Fruit fly (Drosophila melanogaster) whole organism, embryonic: Measurements from ENCODE around the gene CG6431.

Source experiments
- Atf-2 ChIP-seq: fragments of 200-800 bp; sonication (Bioruptor generic); optimal IDR thresholded peaks from 2 replicates; lab custom pipeline; 2016; ENCODE audit warnings: missing biosample characterization, missing genetic modification characterization
- B-H1 ChIP-seq: fragments of 200-800 bp; sonication (Bioruptor generic); IDR thresholded peaks from 3 replicates; pipeline ENCODE4 v1.3.6; 2022; ENCODE audit warnings: missing biosample characterization, missing genetic modification characterization
- CG10209 ChIP-seq: fragments of 200-800 bp; sonication (Bioruptor generic); optimal IDR thresholded peaks from 3 replicates; lab custom pipeline; 2017; ENCODE audit warnings: missing biosample characterization, mild to moderate bottlenecking, missing genetic modification characterization, missing genetic modification reagents
- CG10366 ChIP-seq: fragments of 200-800 bp; sonication (Bioruptor generic); IDR thresholded peaks from 2 replicates; pipeline ENCODE4 v1.3.6; 2022; ENCODE audit warnings: missing biosample characterization, missing genetic modification characterization
- CG10543 ChIP-seq: fragments of 200-800 bp; sonication (Bioruptor generic); optimal IDR thresholded peaks from 3 replicates; lab custom pipeline; 2017; ENCODE audit warnings: missing biosample characterization, mild to moderate bottlenecking, missing genetic modification characterization, moderate library complexity
- CG11456 ChIP-seq: fragments of 200-800 bp; sonication (Bioruptor generic); IDR thresholded peaks from 3 replicates; pipeline ENCODE4 v1.3.6; 2022; ENCODE audit warnings: missing biosample characterization, missing genetic modification characterization
- CG11504 ChIP-seq: fragments of 200-800 bp; sonication (Bioruptor generic); optimal IDR thresholded peaks from 3 replicates; lab custom pipeline; 2019; ENCODE audit warnings: missing biosample characterization, mild to moderate bottlenecking, missing genetic modification characterization, moderate library complexity
- CG11696 ChIP-seq: fragments of 200-800 bp; sonication (Bioruptor generic); IDR thresholded peaks from 2 replicates; pipeline ENCODE4 v1.3.6; 2022; ENCODE audit warnings: missing biosample characterization, missing genetic modification characterization
- CG12071 ChIP-seq: fragments of 200-800 bp; sonication (Bioruptor generic); optimal IDR thresholded peaks from 3 replicates; lab custom pipeline; 2018; ENCODE audit warnings: missing biosample characterization, mild to moderate bottlenecking, missing genetic modification characterization
- CG12236 ChIP-seq: fragments of 200-800 bp; sonication (Bioruptor generic); optimal IDR thresholded peaks from 2 replicates; lab custom pipeline; 2016; ENCODE audit warnings: missing biosample characterization, missing genetic modification characterization
- CG13775 ChIP-seq: fragments of 200-800 bp; sonication (Bioruptor generic); optimal IDR thresholded peaks from 3 replicates; lab custom pipeline; 2017; ENCODE audit warnings: missing biosample characterization, mild to moderate bottlenecking, missing genetic modification characterization
- CG15514 ChIP-seq: fragments of 200-800 bp; sonication (Bioruptor generic); optimal IDR thresholded peaks from 3 replicates; lab custom pipeline; 2017; ENCODE audit warnings: missing biosample characterization, missing genetic modification characterization, mild to moderate bottlenecking, moderate library complexity, missing genetic modification reagents
- CG1602 ChIP-seq: fragments of 200-800 bp; sonication (Bioruptor generic); optimal IDR thresholded peaks from 3 replicates; lab custom pipeline; 2016; ENCODE audit warnings: missing biosample characterization, missing genetic modification characterization
- CG16863 ChIP-seq: fragments of 200-800 bp; sonication (Bioruptor generic); optimal IDR thresholded peaks from 3 replicates; lab custom pipeline; 2016; ENCODE audit warnings: missing biosample characterization, missing genetic modification characterization
- CG18011 ChIP-seq: fragments of 200-800 bp; sonication (Bioruptor generic); optimal IDR thresholded peaks from 2 replicates; lab custom pipeline; 2017; ENCODE audit warnings: missing biosample characterization, missing genetic modification characterization, mild to moderate bottlenecking, moderate library complexity, missing genotype
- CG34224 ChIP-seq: fragments of 200-800 bp; sonication (Bioruptor generic); IDR thresholded peaks from 3 replicates; pipeline ENCODE4 v1.3.6; 2022; ENCODE audit warnings: missing biosample characterization, missing genetic modification characterization; ENCODE audit not compliant: partially characterized antibody
- CG34422 ChIP-seq: fragments of 200-800 bp; sonication (Bioruptor generic); IDR thresholded peaks from 3 replicates; pipeline ENCODE4 v1.3.6; 2022; ENCODE audit warnings: missing biosample characterization, missing genetic modification characterization
- CG4424 ChIP-seq: fragments of 200-800 bp; sonication (Bioruptor generic); optimal IDR thresholded peaks from 3 replicates; lab custom pipeline; 2016; ENCODE audit warnings: missing biosample characterization, missing genetic modification characterization
- CG6765 ChIP-seq: fragments of 200-800 bp; sonication (Bioruptor generic); optimal IDR thresholded peaks from 3 replicates; lab custom pipeline; 2017; ENCODE audit warnings: missing biosample characterization, mild to moderate bottlenecking, missing genetic modification characterization
- CG6813 ChIP-seq: fragments of 200-800 bp; sonication (Bioruptor generic); optimal IDR thresholded peaks from 2 replicates; lab custom pipeline; 2017; ENCODE audit warnings: missing biosample characterization, missing genetic modification characterization, mild to moderate bottlenecking, moderate library complexity, missing genetic modification reagents
- CG7357 ChIP-seq: fragments of 200-800 bp; sonication (Bioruptor generic); IDR thresholded peaks from 3 replicates; pipeline ENCODE4 v1.3.6; 2022; ENCODE audit warnings: missing biosample characterization, missing genetic modification characterization
- CG7963 ChIP-seq: fragments of 200-800 bp; sonication (Bioruptor generic); IDR thresholded peaks from 3 replicates; pipeline ENCODE4 v1.3.6; 2022; ENCODE audit warnings: missing biosample characterization, missing genetic modification characterization; ENCODE audit not compliant: partially characterized antibody
- CG8359 ChIP-seq: fragments of 200-800 bp; sonication (Bioruptor generic); optimal IDR thresholded peaks from 2 replicates; lab custom pipeline; 2017; ENCODE audit warnings: missing biosample characterization, mild to moderate bottlenecking, missing genetic modification characterization, borderline replicate concordance
- CG9932 ChIP-seq: fragments of 200-800 bp; sonication (Bioruptor generic); IDR thresholded peaks from 2 replicates; pipeline ENCODE4 v1.3.6; 2022; ENCODE audit warnings: missing biosample characterization, missing genetic modification characterization
- Dip2 ChIP-seq: fragments of 200-800 bp; sonication (Bioruptor generic); IDR thresholded peaks from 2 replicates; pipeline ENCODE4 v1.3.6; 2022; ENCODE audit warnings: missing biosample characterization, missing genetic modification characterization
- Hr3 ChIP-seq: fragments of 200-800 bp; sonication (Bioruptor generic); optimal IDR thresholded peaks from 3 replicates; lab custom pipeline; 2016; ENCODE audit warnings: missing biosample characterization, missing genetic modification characterization
- Lpt ChIP-seq: fragments of >200 bp; optimal IDR thresholded peaks from 2 replicates; lab custom pipeline; 2018; ENCODE audit warnings: missing biosample characterization, missing genetic modification characterization
- Nf-YC ChIP-seq: fragments of 200-800 bp; optimal IDR thresholded peaks from 3 replicates; lab custom pipeline; 2019; ENCODE audit warnings: missing biosample characterization, mild to moderate bottlenecking, missing genetic modification characterization, moderate library complexity
- Oli ChIP-seq: fragments of 200-800 bp; sonication (Bioruptor generic); optimal IDR thresholded peaks from 2 replicates; lab custom pipeline; 2018; ENCODE audit warnings: missing biosample characterization, mild to moderate bottlenecking, missing genetic modification characterization, moderate library complexity
- Sox100B ChIP-seq: fragments of 200-800 bp; sonication (Bioruptor generic); optimal IDR thresholded peaks from 3 replicates; lab custom pipeline; 2018; ENCODE audit warnings: missing biosample characterization, mild to moderate bottlenecking, missing genetic modification characterization
- Taf1 ChIP-seq: fragments of 200-800 bp; sonication (Bioruptor generic); IDR thresholded peaks from 2 replicates; pipeline ENCODE4 v1.3.6; 2022; ENCODE audit warnings: missing biosample characterization, missing genetic modification characterization
- az2 ChIP-seq: fragments of 200-800 bp; sonication (Bioruptor generic); optimal IDR thresholded peaks from 3 replicates; lab custom pipeline; 2016; ENCODE audit warnings: missing biosample characterization, missing genetic modification characterization
- chif ChIP-seq, 2 experiments: fragments of 200-800 bp; sonication (Bioruptor generic); optimal IDR thresholded peaks; 3 replicates each; lab custom pipeline; 2016; ENCODE audit warnings: missing biosample characterization in 2 of 2, missing genetic modification characterization in 2 of 2
- dan ChIP-seq: fragments of 200-800 bp; sonication (Bioruptor generic); IDR thresholded peaks from 2 replicates; pipeline ENCODE4 v1.3.6; 2022; ENCODE audit warnings: missing biosample characterization, missing genetic modification characterization
- dimm ChIP-seq: fragments of 200-800 bp; sonication (Bioruptor generic); IDR thresholded peaks from 2 replicates; pipeline ENCODE4 v1.3.6; 2022; ENCODE audit warnings: missing biosample characterization, missing genetic modification characterization
- dmrt11E ChIP-seq: fragments of 200-800 bp; sonication (Bioruptor generic); optimal IDR thresholded peaks from 3 replicates; lab custom pipeline; 2018; ENCODE audit warnings: missing biosample characterization, mild to moderate bottlenecking, missing genetic modification characterization, moderate library complexity
- fd96Cb ChIP-seq: fragments of 200-800 bp; sonication (Bioruptor generic); optimal IDR thresholded peaks from 2 replicates; lab custom pipeline; 2018; ENCODE audit warnings: missing biosample characterization, mild to moderate bottlenecking, missing genetic modification characterization, moderate library complexity
- ftz-f1 ChIP-seq: fragments of 200-800 bp; sonication (Bioruptor generic); optimal IDR thresholded peaks from 2 replicates; lab custom pipeline; 2016; ENCODE audit warnings: missing biosample characterization, missing genetic modification characterization
- grau ChIP-seq: fragments of 200-800 bp; optimal IDR thresholded peaks from 3 replicates; lab custom pipeline; 2019; ENCODE audit warnings: missing biosample characterization, mild to moderate bottlenecking, missing genetic modification characterization, moderate library complexity
- lov ChIP-seq, 2 experiments: fragments of 200-800 bp in 1 of 2; fragments of >200 bp in 1 of 2; sonication (Bioruptor generic) in 1 of 2; IDR thresholded peaks in 1 of 2; optimal IDR thresholded peaks in 1 of 2; 2 replicates in 1 of 2; 3 replicates in 1 of 2; pipeline versions ENCODE4 v1.3.6 to Lab custom; 2017 to 2022; ENCODE audit warnings: missing biosample characterization in 1 of 2, missing genetic modification characterization in 1 of 2
- oc ChIP-seq: fragments of 200-800 bp; sonication (Bioruptor generic); optimal IDR thresholded peaks from 2 replicates; lab custom pipeline; 2018; ENCODE audit warnings: missing biosample characterization, mild to moderate bottlenecking, missing genetic modification characterization, moderate library complexity
- onecut ChIP-seq: fragments of 200-800 bp; sonication (Bioruptor generic); IDR thresholded peaks from 2 replicates; pipeline ENCODE4 v1.3.6; 2022; ENCODE audit warnings: missing biosample characterization, missing genetic modification characterization
- sisA ChIP-seq: fragments of 200-800 bp; sonication (Bioruptor generic); IDR thresholded peaks from 2 replicates; pipeline ENCODE4 v1.3.6; 2022; ENCODE audit warnings: missing biosample characterization, missing genetic modification characterization
- so ChIP-seq: fragments of 200-800 bp; sonication (Bioruptor generic); IDR thresholded peaks from 3 replicates; pipeline ENCODE4 v1.3.6; 2022; ENCODE audit warnings: missing biosample characterization, missing genetic modification characterization
- tgo ChIP-seq: fragments of 200-800 bp; sonication (Bioruptor generic); IDR thresholded peaks from 3 replicates; pipeline ENCODE4 v1.3.6; 2022; ENCODE audit warnings: missing biosample characterization, missing genetic modification characterization
- tio ChIP-seq: fragments of 200-800 bp; sonication (Bioruptor generic); optimal IDR thresholded peaks from 2 replicates; lab custom pipeline; 2017; ENCODE audit warnings: missing biosample characterization, missing genetic modification characterization, inconsistent platforms
- unpg ChIP-seq: fragments of 200-800 bp; sonication (Bioruptor generic); optimal IDR thresholded peaks from 3 replicates; lab custom pipeline; 2018; ENCODE audit warnings: missing biosample characterization, mild to moderate bottlenecking, missing genetic modification characterization, moderate library complexity
- vnd ChIP-seq: fragments of 200-800 bp; sonication (Bioruptor generic); IDR thresholded peaks from 3 replicates; pipeline ENCODE4 v1.3.6; 2022; ENCODE audit warnings: missing biosample characterization, missing genetic modification characterization; ENCODE audit not compliant: partially characterized antibody
- z ChIP-seq: fragments of 200-800 bp; sonication (Bioruptor generic); IDR thresholded peaks from 3 replicates; pipeline ENCODE4 v1.3.6; 2022; ENCODE audit warnings: missing biosample characterization, missing genetic modification characterization

The CG6431 gene

dm6 chr2L:10760422-10761166 lies 36.6 kb downstream of the CG6431 start, which contains the start of gene CG6495 (continued):
- TF ChIP-seq unpg (GFP tag; lab: Kevin White, UChicago) (peak; percentile 70), Oli (tag; lab: Kevin White, UChicago) (peak; percentile 59), az2 (GFP tag; lab: Kevin White, UChicago) (peak; percentile 19), Nf-YC (peak; percentile 55), chif (GFP tag; optimal IDR thresholded peaks at IDR 0.05; lab: Kevin White, UChicago) (no peak), Taf1 (0 out of 2 replicates have a peak, but pooled peaks have one; percentile 6), CG13775 (no peak), CG6765 (GFP tag; lab: Kevin White, UChicago) (peak; percentile 40), CG34224 (GFP tag; lab: Robert Waterston, UW) (no peak), CG10543 (GFP tag; lab: Kevin White, UChicago) (no peak), B-H1 (GFP tag; lab: Robert Waterston, UW) (no peak; the same call in 2 of the 3 replicates), CG4424 (GFP tag; lab: Kevin White, UChicago) (peak; percentile 32), Hr3 (GFP tag; lab: Kevin White, UChicago) (peak; percentile 5), CG18011 (GFP tag; lab: Kevin White, UChicago) (no peak), dimm (GFP tag; lab: Robert Waterston, UW) (no peak), CG12236 (GFP tag; lab: Kevin White, UChicago) (no peak), grau (tag; lab: Kevin White, UChicago) (peak; percentile 74), so (GFP tag; lab: Robert Waterston, UW) (no peak), sisA (GFP tag; lab: Robert Waterston, UW) (peak; percentile 37; the same call in 1 of the 2 replicates), CG1602 (GFP tag; lab: Kevin White, UChicago) (no peak), Atf-2 (GFP tag; lab: Kevin White, UChicago) (no peak), vnd (GFP tag; lab: Robert Waterston, UW) (no peak), CG7357 (GFP tag; lab: Robert Waterston, UW) (no peak), CG10366 (no peak), CG9932 (GFP tag; lab: Robert Waterston, UW) (no peak; the same call in 1 of the 2 replicates), dmrt11E (tag; lab: Kevin White, UChicago) (no peak), tio (GFP tag; lab: Kevin White, UChicago) (no peak), tgo (GFP tag; lab: Robert Waterston, UW) (peak; percentile 50; the same call in 2 of the 3 replicates), Dip2 (no peak), Sox100B (GFP tag; lab: Kevin White, UChicago) (no peak), dan (no peak), Lpt (no peak), lov (optimal IDR thresholded peaks at IDR 0.05; lab: Kevin White, UChicago) (no peak), lov (GFP tag; IDR thresholded peaks at IDR 0.05; lab: Robert Waterston, UW) (no peak), oc (peak; percentile 38), CG15514 (GFP tag; lab: Kevin White, UChicago) (peak; percentile 28), CG11696 (GFP tag; lab: Robert Waterston, UW) (no peak), fd96Cb (tag; lab: Kevin White, UChicago) (peak; percentile 47), CG10209 (peak; percentile 47), z (GFP tag; lab: Robert Waterston, UW) (no peak), onecut (GFP tag; lab: Robert Waterston, UW) (peak; percentile 92), CG34422 (GFP tag; lab: Robert Waterston, UW) (no peak), CG11456 (GFP tag; lab: Robert Waterston, UW) (no peak), ftz-f1 (no peak), CG11504 (peak; percentile 78), CG7963 (GFP tag; lab: Robert Waterston, UW) (no peak), CG6813 (peak; percentile 54), CG12071 (GFP tag; lab: Kevin White, UChicago) (peak; percentile 1), CG8359 (GFP tag; lab: Kevin White, UChicago) (no peak), CG16863 (GFP tag; lab: Kevin White, UChicago) (no peak)
